Fruit fly (Drosophila melanogaster) whole organism, wandering third instar larva: Measurements from ENCODE around the gene CG32812.

Source experiments
- Abd-B ChIP-seq: fragments of >200 bp; optimal IDR thresholded peaks from 2 replicates; lab custom pipeline; 2017; ENCODE audit warnings: missing biosample characterization, missing genetic modification characterization
- CG9705 ChIP-seq: fragments of 200-800 bp; sonication (Bioruptor generic); optimal IDR thresholded peaks from 2 replicates; lab custom pipeline; 2018; ENCODE audit warnings: missing biosample characterization, mild to moderate bottlenecking, missing genetic modification characterization
- CrebA ChIP-seq: fragments of 200-800 bp; sonication (Bioruptor generic); optimal IDR thresholded peaks from 2 replicates; lab custom pipeline; 2016; ENCODE audit warnings: missing biosample characterization, mild to moderate bottlenecking, missing genetic modification characterization, borderline replicate concordance
- Dfd ChIP-seq: fragments of >200 bp; optimal IDR thresholded peaks from 2 replicates; lab custom pipeline; 2017; ENCODE audit warnings: missing biosample characterization, missing genetic modification characterization
- Dif ChIP-seq: fragments of 200-275, 200-300 bp; sonication (Bioruptor generic); optimal IDR thresholded peaks from 2 replicates; lab custom pipeline; 2018; ENCODE audit warnings: missing biosample characterization, missing genetic modification characterization; ENCODE audit not compliant: partially characterized antibody
- HLH106 ChIP-seq: fragments of 200-800 bp; optimal IDR thresholded peaks from 3 replicates; lab custom pipeline; 2019; ENCODE audit warnings: missing biosample characterization, mild to moderate bottlenecking, missing genetic modification characterization, moderate library complexity
- Hnf4 ChIP-seq: fragments of 200-800 bp; sonication (Bioruptor generic); optimal IDR thresholded peaks from 2 replicates; lab custom pipeline; 2016; ENCODE audit warnings: missing biosample characterization, mild to moderate bottlenecking, missing genetic modification characterization
- Jra ChIP-seq: sonication (Bioruptor generic); optimal IDR thresholded peaks from 2 replicates; lab custom pipeline; 2016; ENCODE audit warnings: missing biosample characterization, missing genetic modification characterization
- Mio ChIP-seq: sonication (Bioruptor generic); optimal IDR thresholded peaks from 2 replicates; lab custom pipeline; 2016; ENCODE audit warnings: missing biosample characterization, missing genetic modification characterization
- Myc ChIP-seq: fragments of >200 bp; optimal IDR thresholded peaks from 2 replicates; lab custom pipeline; 2017
- N ChIP-seq: fragments of >200 bp; optimal IDR thresholded peaks from 2 replicates; lab custom pipeline; 2018; ENCODE audit warnings: missing biosample characterization, missing external identifiers, missing genetic modification characterization
- OdsH ChIP-seq: fragments of 200-800 bp; sonication (Bioruptor generic); optimal IDR thresholded peaks from 2 replicates; lab custom pipeline; 2016; ENCODE audit warnings: missing biosample characterization, mild to moderate bottlenecking, missing genetic modification characterization
- Rel ChIP-seq, 2 experiments: fragments of 200-800 bp; sonication (Bioruptor generic) in 1 of 2; optimal IDR thresholded peaks; 2 replicates in 1 of 2; 3 replicates in 1 of 2; lab custom pipeline; 2016 to 2019; ENCODE audit warnings: mild to moderate bottlenecking in 2 of 2, missing biosample characterization in 2 of 2, missing genetic modification characterization in 2 of 2, moderate library complexity in 1 of 2
- Sp1 ChIP-seq: fragments of 200-800 bp; sonication (Bioruptor generic); optimal IDR thresholded peaks from 3 replicates; lab custom pipeline; 2019; ENCODE audit warnings: missing biosample characterization, mild to moderate bottlenecking, missing genetic modification characterization, moderate library complexity
- br ChIP-seq: fragments of 200-800 bp; sonication (Bioruptor generic); optimal IDR thresholded peaks from 2 replicates; lab custom pipeline; 2016; ENCODE audit warnings: missing biosample characterization, missing genetic modification characterization
- dl ChIP-seq, 2 experiments: fragments of 175-275, 200-275 bp in 1 of 2; fragments of 200-275 bp in 1 of 2; sonication (Bioruptor generic); optimal IDR thresholded peaks; lab custom pipeline; 2018; ENCODE audit warnings: mild to moderate bottlenecking in 2 of 2, missing biosample characterization in 2 of 2, missing genetic modification characterization in 2 of 2, moderate library complexity in 2 of 2; ENCODE audit not compliant: partially characterized antibody in 2 of 2, insufficient read depth in 1 of 2
- dsf ChIP-seq: sonication (Bioruptor generic); optimal IDR thresholded peaks from 2 replicates; lab custom pipeline; 2016; ENCODE audit warnings: missing biosample characterization, missing genetic modification characterization, borderline replicate concordance
- ey ChIP-seq: fragments of 200-800 bp; sonication (Bioruptor generic); optimal IDR thresholded peaks from 2 replicates; lab custom pipeline; 2016; ENCODE audit warnings: missing biosample characterization, missing genetic modification characterization
- foxo ChIP-seq, 2 experiments: fragments of 200-800 bp; sonication (Bioruptor generic); optimal IDR thresholded peaks; 2 replicates in 1 of 2; 3 replicates in 1 of 2; lab custom pipeline; 2016 to 2017; ENCODE audit warnings: missing biosample characterization in 2 of 2, missing genetic modification characterization in 2 of 2
- fru ChIP-seq: fragments of 200-800 bp; sonication (Bioruptor generic); optimal IDR thresholded peaks from 3 replicates; lab custom pipeline; 2016; ENCODE audit warnings: missing biosample characterization, mild to moderate bottlenecking, missing genetic modification characterization
- h ChIP-seq: fragments of 200-800 bp; sonication (Bioruptor generic); optimal IDR thresholded peaks from 3 replicates; lab custom pipeline; 2016; ENCODE audit warnings: missing biosample characterization, mild to moderate bottlenecking, missing genetic modification characterization
- jim ChIP-seq: fragments of 175-275, 200-325 bp; sonication (Bioruptor generic); optimal IDR thresholded peaks from 2 replicates; lab custom pipeline; 2016; ENCODE audit warnings: missing biosample characterization, mild to moderate bottlenecking, missing genetic modification characterization
- lola ChIP-seq: fragments of >200 bp; optimal IDR thresholded peaks from 2 replicates; lab custom pipeline; 2017; ENCODE audit warnings: missing biosample characterization, missing genetic modification characterization
- pan ChIP-seq: fragments of >200 bp; optimal IDR thresholded peaks from 2 replicates; lab custom pipeline; 2017
- psq ChIP-seq: fragments of 200-800 bp; sonication (Bioruptor generic); optimal IDR thresholded peaks from 3 replicates; lab custom pipeline; 2017; ENCODE audit warnings: missing biosample characterization, mild to moderate bottlenecking, missing genetic modification characterization, moderate library complexity
- rgr ChIP-seq: fragments of 200-800 bp; sonication (Bioruptor generic); optimal IDR thresholded peaks from 3 replicates; lab custom pipeline; 2016; ENCODE audit warnings: missing biosample characterization, mild to moderate bottlenecking, missing genetic modification characterization
- tai ChIP-seq: sonication (Bioruptor generic); optimal IDR thresholded peaks from 2 replicates; lab custom pipeline; 2016; ENCODE audit warnings: missing biosample characterization, missing genetic modification characterization
- woc ChIP-seq: sonication (Bioruptor generic); optimal IDR thresholded peaks from 2 replicates; lab custom pipeline; 2016; ENCODE audit warnings: missing biosample characterization, mild to moderate bottlenecking, missing genetic modification characterization

CG32812 gene

DNA sequence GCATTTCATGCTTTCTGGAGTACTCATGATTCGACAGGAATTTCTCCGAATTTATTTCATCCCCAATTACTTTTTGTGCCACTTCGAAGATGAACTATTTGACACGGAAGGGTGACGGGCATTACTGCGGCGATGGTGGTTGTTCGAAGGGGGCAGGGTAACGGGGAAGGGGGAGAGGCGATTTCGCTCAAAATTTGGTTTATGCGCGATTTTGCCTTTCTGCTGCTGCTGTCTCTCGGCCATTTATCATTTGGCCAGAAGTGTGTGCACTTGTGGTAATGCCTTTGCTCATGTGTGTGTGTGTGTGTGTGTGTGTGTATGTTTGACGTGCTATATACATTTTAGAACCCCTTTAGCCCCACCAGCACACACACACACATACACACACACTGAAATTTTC, 34.1 kb upstream of the CG32812 start:
- TF ChIP-seq Rel (GFP tag; optimal IDR thresholded peaks at IDR 0.05; lab: Kevin White, UChicago) (no peak), Rel (tag; optimal IDR thresholded peaks at IDR 0.05; lab: Kevin White, UChicago) (peak; percentile 22), fru (GFP tag; lab: Kevin White, UChicago) (peak; percentile 67), psq (peak; percentile 22), lola (GFP tag; lab: Kevin White, UChicago) (no peak)

DNA sequence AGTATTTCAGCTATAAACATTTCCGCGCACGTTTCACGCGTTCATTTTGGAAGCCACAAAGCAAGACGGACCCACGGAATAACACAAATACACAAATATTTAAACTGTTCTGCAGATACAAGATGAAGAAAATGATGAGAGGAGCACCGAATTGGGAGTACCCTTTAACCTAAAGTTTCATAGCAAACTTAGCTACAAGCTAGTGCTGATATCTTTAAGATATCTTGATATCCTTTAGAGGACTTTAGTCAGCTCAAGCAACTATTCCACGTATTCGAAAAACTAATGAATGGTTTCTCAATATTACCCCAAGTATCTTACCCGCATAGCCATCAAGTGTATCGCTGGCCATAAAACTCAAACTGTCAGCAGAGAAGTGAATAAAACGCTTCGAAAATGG, 31.0 kb upstream of the CG32812 start:
- TF ChIP-seq Rel (GFP tag; optimal IDR thresholded peaks at IDR 0.05; lab: Kevin White, UChicago) = no peak
- TF ChIP-seq Rel (tag; optimal IDR thresholded peaks at IDR 0.05; lab: Kevin White, UChicago) = no peak
- no peak for TF ChIP-seq Myc
- TF ChIP-seq CG9705 = no peak
- no peak for TF ChIP-seq Dfd

DNA sequence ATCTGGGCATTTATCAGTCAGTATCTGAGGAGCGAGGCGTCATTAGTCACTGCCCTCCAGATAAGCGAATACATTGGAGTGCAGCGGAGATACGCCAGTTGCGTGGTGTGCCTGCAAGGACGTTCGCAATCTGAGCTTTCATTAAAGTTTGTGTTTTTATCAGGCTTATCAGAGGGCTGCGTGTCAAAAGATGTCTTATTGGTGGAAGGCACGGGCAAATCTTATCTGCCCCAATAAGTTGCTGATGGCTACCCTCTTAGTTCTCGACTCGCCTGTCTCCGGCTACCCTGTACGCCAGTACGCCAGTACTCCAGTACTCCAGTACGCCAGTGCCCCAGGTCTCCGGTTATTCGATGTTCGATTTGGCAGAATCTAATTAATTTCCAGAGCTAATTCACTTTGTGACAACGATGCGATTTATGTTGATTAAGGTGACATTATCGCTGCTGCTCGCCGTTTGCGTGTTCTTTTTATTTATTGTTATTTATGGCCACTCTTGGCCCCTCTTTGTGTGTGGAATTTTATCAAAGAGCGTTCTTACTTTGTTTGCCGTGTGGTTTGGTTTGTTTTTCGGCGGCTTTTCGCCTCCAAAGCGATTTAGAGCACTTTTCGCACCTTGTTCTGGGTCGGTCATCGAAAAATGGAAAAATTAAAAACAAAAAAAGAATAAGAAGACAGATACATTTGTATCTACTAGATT, 30.2 kb upstream of the CG32812 start:
- TF ChIP-seq fru (GFP tag; lab: Kevin White, UChicago) (no peak), rgr (GFP tag; lab: Kevin White, UChicago) (no peak), Sp1 (GFP tag; lab: Kevin White, UChicago) (peak; percentile 9), Rel (GFP tag; optimal IDR thresholded peaks at IDR 0.05; lab: Kevin White, UChicago) (no peak), Rel (tag; optimal IDR thresholded peaks at IDR 0.05; lab: Kevin White, UChicago) (peak; percentile 33), Jra (GFP tag; lab: Kevin White, UChicago) (no peak), ey (GFP tag; lab: Kevin White, UChicago) (no peak), pan (lab: Kevin White, UChicago) (no peak), jim (GFP tag; lab: Kevin White, UChicago) (no peak), CG9705 (no peak), h (peak; percentile 37), br (GFP tag; lab: Kevin White, UChicago) (no peak), CrebA (GFP tag; lab: Kevin White, UChicago) (no peak), Mio (no peak), woc (GFP tag; lab: Kevin White, UChicago) (no peak), HLH106 (tag; lab: Kevin White, UChicago) (no peak), Hnf4 (no peak)

DNA sequence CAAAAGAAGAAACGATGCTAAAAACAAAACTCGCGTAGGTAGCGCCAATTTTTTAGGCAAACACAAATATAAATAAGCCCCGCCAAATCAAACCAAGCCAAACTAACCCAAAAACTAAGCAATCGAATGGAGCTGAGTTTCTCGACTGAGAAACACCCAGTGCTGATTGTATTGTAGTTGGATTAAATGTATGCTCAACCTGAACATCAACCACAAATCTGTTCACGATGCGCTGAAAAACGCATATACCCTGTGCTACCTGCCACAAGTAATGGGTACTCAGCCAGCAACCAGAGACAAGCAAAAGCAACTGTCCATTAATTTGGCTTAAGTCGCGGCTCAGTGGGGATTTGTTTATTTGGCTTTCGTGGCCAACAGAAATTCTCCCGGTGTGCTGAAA, 26.8 kb upstream of the CG32812 start:
- TF ChIP-seq woc (GFP tag; lab: Kevin White, UChicago) (peak; percentile 2), foxo (GFP tag; optimal IDR thresholded peaks at IDR 0.05; lab: Kevin White, UChicago) (peak in 1 of 2 experiments; percentile 20), rgr (GFP tag; lab: Kevin White, UChicago) (peak; percentile 16), OdsH (GFP tag; lab: Kevin White, UChicago) (no peak), pan (lab: Kevin White, UChicago) (no peak), Rel (GFP tag; optimal IDR thresholded peaks at IDR 0.05; lab: Kevin White, UChicago) (no peak), Rel (tag; optimal IDR thresholded peaks at IDR 0.05; lab: Kevin White, UChicago) (no peak)

DNA sequence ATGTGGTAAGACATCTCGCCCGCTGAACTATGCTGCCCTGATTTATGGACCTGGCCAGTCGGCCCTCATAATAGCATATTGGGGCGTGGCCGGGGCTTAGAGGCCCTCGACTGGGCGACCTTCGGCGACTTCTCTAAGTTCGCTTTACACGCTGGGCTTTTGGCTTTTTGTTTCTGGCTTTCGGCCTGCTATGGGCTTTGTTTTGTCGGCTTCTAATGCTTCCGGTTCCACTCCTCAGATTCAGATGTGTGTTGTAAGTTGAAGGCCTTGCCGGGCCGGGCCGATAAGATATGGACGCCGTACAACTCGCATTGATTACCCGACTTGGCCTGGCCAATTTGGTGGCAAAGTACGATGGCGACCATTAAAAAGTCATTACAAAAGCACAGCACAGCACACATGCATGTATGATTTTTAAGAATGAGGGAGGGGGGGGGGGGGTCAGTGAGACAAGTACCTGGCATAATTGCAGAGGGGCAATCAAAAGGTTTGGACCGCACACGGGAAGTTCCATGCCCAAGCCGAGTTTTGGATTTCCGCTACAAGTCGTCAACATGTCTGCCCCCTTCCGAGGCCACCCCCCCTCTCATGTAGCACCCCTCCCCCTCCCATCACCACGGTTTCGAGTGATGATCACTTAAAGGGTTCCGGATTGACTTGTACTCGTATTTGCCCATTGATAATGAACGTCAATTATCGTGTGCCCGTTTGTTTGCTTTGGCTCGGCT, 24.4 kb upstream of the CG32812 start:
- TF ChIP-seq HLH106 (tag; lab: Kevin White, UChicago) = no peak
- TF ChIP-seq Dif (GFP tag; lab: Kevin White, UChicago) = no peak
- no peak for TF ChIP-seq CrebA (GFP tag; lab: Kevin White, UChicago)
- no peak for TF ChIP-seq dsf (GFP tag; lab: Kevin White, UChicago)
- TF ChIP-seq h = no peak
- TF ChIP-seq Dfd = no peak
- TF ChIP-seq pan (lab: Kevin White, UChicago) = no peak
- TF ChIP-seq woc (GFP tag; lab: Kevin White, UChicago) = no peak
- no peak for TF ChIP-seq rgr (GFP tag; lab: Kevin White, UChicago)
- TF ChIP-seq tai = no peak
- TF ChIP-seq Sp1 (GFP tag; lab: Kevin White, UChicago) = no peak
- TF ChIP-seq Rel (GFP tag; optimal IDR thresholded peaks at IDR 0.05; lab: Kevin White, UChicago) = no peak
- no peak for TF ChIP-seq Rel (tag; optimal IDR thresholded peaks at IDR 0.05; lab: Kevin White, UChicago)
- no peak for TF ChIP-seq Hnf4
- TF ChIP-seq Abd-B (GFP tag; lab: Kevin White, UChicago) = no peak
- TF ChIP-seq N (GFP tag; lab: Kevin White, UChicago) = no peak
- no peak for TF ChIP-seq dl (GFP tag; optimal IDR thresholded peaks at IDR 0.05; lab: Kevin White, UChicago; ENCODE audit: insufficient read depth in 1 of 2, partially characterized antibody in 2 of 2)
- TF ChIP-seq br (GFP tag; lab: Kevin White, UChicago) = no peak
- no peak for TF ChIP-seq ey (GFP tag; lab: Kevin White, UChicago)
